Fruit fly (Drosophila melanogaster): ENCODE results near the gene CG3281.

CG3281 gene

DNA sequence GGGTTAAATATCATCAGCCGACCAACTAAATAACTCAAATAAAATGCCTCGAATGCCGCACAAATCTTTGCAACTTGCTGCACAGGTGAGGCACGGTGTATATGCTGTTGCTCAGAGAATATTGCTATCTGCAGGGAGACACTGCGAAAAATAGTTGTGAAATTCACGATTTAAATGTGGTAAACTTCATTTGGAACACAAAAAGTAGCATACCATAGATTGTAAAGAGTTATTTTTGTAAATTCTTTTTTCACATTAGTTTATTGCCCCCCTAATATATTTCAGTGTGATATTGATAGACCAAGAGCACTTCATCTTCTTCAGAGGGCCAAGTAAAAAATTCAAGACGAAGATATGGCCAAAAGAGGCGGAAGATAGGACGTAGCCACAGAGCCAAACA is 42.0 kb downstream of the CG3281 start (continued):
- peak; percentile 20 for TF ChIP-seq CG11902 (GFP tag; optimal IDR thresholded peaks at IDR 0.05)
- TF ChIP-seq CG32006 (GFP tag; optimal IDR thresholded peaks at IDR 0.05), result peak; percentile 82
- TF ChIP-seq CG8632 (GFP tag; optimal IDR thresholded peaks at IDR 0.05), result peak; percentile 57
- peak; percentile 64 for TF ChIP-seq dac (GFP tag; optimal IDR thresholded peaks at IDR 0.05)
- TF ChIP-seq CG3919 (GFP tag; optimal IDR thresholded peaks at IDR 0.05), result peak; percentile 86
- peak; percentile 60 for TF ChIP-seq lz (GFP tag; optimal IDR thresholded peaks at IDR 0.05)
- peak; percentile 64 for TF ChIP-seq CG16779 (tag; optimal IDR thresholded peaks at IDR 0.05)
- peak; percentile 63 for TF ChIP-seq CG4318 (GFP tag; optimal IDR thresholded peaks at IDR 0.05)
